Worm (Caenorhabditis elegans): Measurements from ENCODE around the gene wdr-62.

wdr-62 gene

ce11 chrV:9416624-9417023 lies 27.2 kb upstream of the wdr-62 start, which contains the start of gene F36D4.1:
TSS of gene F36D4.1 (plus strand) at chrV:9416924.
- no peak for TF ChIP-seq snpc-4 (tag; optimal IDR thresholded peaks at IDR 0.05)
- TF ChIP-seq lsy-2 (tag; optimal IDR thresholded peaks at IDR 0.05): no peak
- no peak for TF ChIP-seq sma-9 (GFP tag; optimal IDR thresholded peaks at IDR 0.05)
- TF ChIP-seq sma-9 (tag; optimal IDR thresholded peaks at IDR 0.05): no peak
- no peak for TF ChIP-seq ztf-1 (GFP tag; conservative IDR thresholded peaks at IDR 0.05)
- TF ChIP-seq skn-1 (tag; optimal IDR thresholded peaks at IDR 0.05): no peak

ce11 chrV:9422745-9423144 lies 21.1 kb upstream of the wdr-62 start:
- TF ChIP-seq nhr-129 (tag; optimal IDR thresholded peaks at IDR 0.05) (peak; percentile 0), F13H6.1 (tag; optimal IDR thresholded peaks at IDR 0.05) (peak; percentile 62), nhr-12 (tag; optimal IDR thresholded peaks at IDR 0.05) (no peak), lsy-2 (tag; optimal IDR thresholded peaks at IDR 0.05) (no peak), snpc-4 (tag; optimal IDR thresholded peaks at IDR 0.05) (no peak)

ce11 chrV:9423539-9423938 lies 20.3 kb upstream of the wdr-62 start:
- TF ChIP-seq nhr-25 (tag; optimal IDR thresholded peaks at IDR 0.05) (peak; percentile 49), sem-4 (tag; optimal IDR thresholded peaks at IDR 0.05) (no peak), nhr-21 (tag; optimal IDR thresholded peaks at IDR 0.05) (no peak), aly-2 (tag; optimal IDR thresholded peaks at IDR 0.05) (no peak), nhr-129 (tag; optimal IDR thresholded peaks at IDR 0.05) (peak; percentile 30)

DNA sequence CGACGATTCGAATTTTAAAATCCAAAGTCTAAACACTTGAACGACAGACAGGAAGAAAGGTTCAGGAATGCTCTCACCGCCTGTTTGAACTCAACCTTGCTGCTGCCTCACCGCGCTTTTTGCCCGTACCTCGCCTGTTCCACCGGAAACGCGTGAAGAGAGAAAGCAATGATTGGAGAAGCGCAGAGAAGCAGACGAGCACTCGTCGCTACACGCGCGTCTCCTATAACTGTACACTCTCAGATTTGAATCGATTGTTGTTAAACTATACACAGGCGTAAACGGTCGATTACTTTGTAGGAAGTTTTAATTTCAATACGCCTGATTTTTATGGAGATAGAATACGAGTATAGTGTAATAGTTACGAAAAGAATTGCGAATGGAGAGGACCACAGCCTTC lies 19.3 kb upstream of the wdr-62 start:
- TF ChIP-seq ztf-4 (tag; optimal IDR thresholded peaks at IDR 0.05): no peak
- TF ChIP-seq nhr-25 (tag; optimal IDR thresholded peaks at IDR 0.05): peak; percentile 5
- TF ChIP-seq alr-1 (tag; optimal IDR thresholded peaks at IDR 0.05): no peak
- no peak for TF ChIP-seq peb-1 (tag; optimal IDR thresholded peaks at IDR 0.05)
- TF ChIP-seq mdl-1 (tag; optimal IDR thresholded peaks at IDR 0.05): peak in 1 of 2 experiments; percentile 15
- TF ChIP-seq lin-13 (GFP tag; optimal IDR thresholded peaks at IDR 0.05): peak; percentile 12
- peak; percentile 71 for TF ChIP-seq fos-1 (tag; optimal IDR thresholded peaks at IDR 0.05)
- TF ChIP-seq C34F6.9 (tag; optimal IDR thresholded peaks at IDR 0.05): peak; percentile 8
- peak; percentile 25 for TF ChIP-seq nhr-129 (tag; optimal IDR thresholded peaks at IDR 0.05)
- peak; percentile 20 for TF ChIP-seq crh-2 (tag; optimal IDR thresholded peaks at IDR 0.05)
- no peak for TF ChIP-seq nhr-6 (tag; optimal IDR thresholded peaks at IDR 0.05)
- no peak for TF ChIP-seq lin-11 (tag; optimal IDR thresholded peaks at IDR 0.05)
- TF ChIP-seq F13H6.1 (tag; optimal IDR thresholded peaks at IDR 0.05): peak; percentile 54
- no peak for TF ChIP-seq Y55F3AM.14 (GFP tag; optimal IDR thresholded peaks at IDR 0.05)
- TF ChIP-seq nhr-21 (tag; optimal IDR thresholded peaks at IDR 0.05): peak; percentile 0
- peak; percentile 10 for TF ChIP-seq sem-4 (tag; optimal IDR thresholded peaks at IDR 0.05)
- peak; percentile 17 for TF ChIP-seq gmeb-1 (tag; optimal IDR thresholded peaks at IDR 0.05)
- TF ChIP-seq lsy-2 (tag; optimal IDR thresholded peaks at IDR 0.05): peak in 1 of 2 experiments; percentile 21
- peak; percentile 42 for TF ChIP-seq sma-9 (GFP tag; optimal IDR thresholded peaks at IDR 0.05)
- no peak for TF ChIP-seq sma-9 (tag; optimal IDR thresholded peaks at IDR 0.05)

DNA sequence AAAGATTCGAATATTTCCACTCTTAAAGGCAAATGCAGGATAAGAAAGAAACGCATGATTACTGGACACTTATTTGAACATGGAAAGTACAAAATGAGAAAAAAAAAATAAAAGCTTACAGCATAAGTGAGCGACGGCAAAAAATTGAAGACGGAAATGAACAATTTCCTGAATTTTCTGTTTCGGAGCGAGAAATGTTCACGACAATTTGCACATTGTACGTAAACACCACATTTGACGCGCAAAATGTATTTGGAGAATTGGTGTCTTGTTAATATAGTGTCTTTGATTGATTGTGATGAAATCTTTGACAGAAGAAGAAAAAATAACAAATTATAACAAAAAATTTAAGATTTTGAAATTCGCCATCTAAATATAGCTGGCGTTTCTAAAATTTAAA lies 18.3 kb upstream of the wdr-62 start, which contains the start of gene F36D4.5:
Gene F36D4.5 (minus strand): TSS at position 225 of the 400 bp plus-strand sequence.
- TF ChIP-seq nhr-25 (tag; optimal IDR thresholded peaks at IDR 0.05) (peak; percentile 2), lin-11 (tag; optimal IDR thresholded peaks at IDR 0.05) (no peak), ZK546.5 (tag; optimal IDR thresholded peaks at IDR 0.05) (no peak), unc-55 (GFP tag; optimal IDR thresholded peaks at IDR 0.05) (peak; percentile 38), nhr-129 (tag; optimal IDR thresholded peaks at IDR 0.05) (peak; percentile 14), nhr-21 (tag; optimal IDR thresholded peaks at IDR 0.05) (no peak), nhr-11 (tag; optimal IDR thresholded peaks at IDR 0.05) (no peak), lsy-2 (tag; optimal IDR thresholded peaks at IDR 0.05) (peak in 1 of 2 experiments; percentile 47), dmd-4 (tag; optimal IDR thresholded peaks at IDR 0.05) (no peak), sma-9 (GFP tag; optimal IDR thresholded peaks at IDR 0.05) (peak; percentile 39), sma-9 (tag; optimal IDR thresholded peaks at IDR 0.05) (no peak), C34F6.9 (tag; optimal IDR thresholded peaks at IDR 0.05) (peak; percentile 65)

ce11 chrV:9427075-9427474 lies 16.8 kb upstream of the wdr-62 start, which contains the start of gene F36D4.6:
TSS of gene F36D4.6 (minus strand) at chrV:9427175.
- TF ChIP-seq elt-3 (tag; optimal IDR thresholded peaks at IDR 0.05): no peak
- TF ChIP-seq sma-3 (GFP tag; optimal IDR thresholded peaks at IDR 0.05): no peak
- no peak for TF ChIP-seq egl-27 (tag; optimal IDR thresholded peaks at IDR 0.05)
- no peak for TF ChIP-seq nhr-23 (tag; optimal IDR thresholded peaks at IDR 0.05)

All from whole organism, L2 larva.